Worm (Caenorhabditis elegans) whole organism, L4 larva: ENCODE measurements around the gene F59B1.4.

Experiments
- F37D6.2 ChIP-seq: sonication (generic microtip); optimal IDR thresholded peaks from 2 replicates; lab custom pipeline; 2016; ENCODE audit warnings: mild to moderate bottlenecking, missing genetic modification characterization, missing compliant biosample characterization
- ama-1 ChIP-seq: fragments of 150-350 bp; optimal IDR thresholded peaks from 2 replicates; lab custom pipeline; 2014; ENCODE audit warnings: inconsistent platforms, mixed read lengths
- daf-16 ChIP-seq, 3 experiments: sonication (generic microtip); optimal IDR thresholded peaks; 2 replicates each; lab custom pipeline; 2016 to 2017; ENCODE audit warnings: missing genetic modification characterization in 3 of 3, missing genetic modification reagents in 3 of 3, mild to moderate bottlenecking in 2 of 3, missing compliant biosample characterization in 2 of 3, missing biosample characterization in 1 of 3, moderate library complexity in 1 of 3
- dve-1 ChIP-seq: sonication (generic microtip); optimal IDR thresholded peaks from 2 replicates; lab custom pipeline; 2017; ENCODE audit warnings: antibody characterized with exemption, mild to moderate bottlenecking, missing genetic modification characterization, missing compliant biosample characterization; ENCODE audit not compliant: insufficient read depth
- hmg-1.1 ChIP-seq: fragments of 200-800 bp; sonication (Bioruptor generic); IDR thresholded peaks from 2 replicates; pipeline ENCODE4 v1.3.6; 2022; ENCODE audit warnings: missing genetic modification reagents, missing genetic modification characterization, missing compliant biosample characterization
- lin-38 ChIP-seq: fragments of 200-800 bp; sonication (Bioruptor generic); IDR thresholded peaks from 2 replicates; pipeline ENCODE4 v1.3.6; 2022; ENCODE audit warnings: missing genetic modification reagents, missing genetic modification characterization, missing compliant biosample characterization
- mdl-1 ChIP-seq, 2 experiments: fragments of 150-350 bp in 1 of 2; sonication (generic microtip) in 1 of 2; optimal IDR thresholded peaks; 2 replicates each; lab custom pipeline; 2014 to 2017; ENCODE audit warnings: missing biosample characterization in 2 of 2, missing genetic modification characterization in 2 of 2
- nhr-237 ChIP-seq: sonication (generic microtip); optimal IDR thresholded peaks from 2 replicates; lab custom pipeline; 2017; ENCODE audit warnings: missing biosample characterization, missing genetic modification characterization
- nhr-76 ChIP-seq: fragments of 150-350 bp; optimal IDR thresholded peaks from 2 replicates; lab custom pipeline; 2014; ENCODE audit warnings: missing biosample characterization, missing genetic modification characterization
- unc-130 ChIP-seq: sonication (generic microtip); optimal IDR thresholded peaks from 2 replicates; lab custom pipeline; 2016; ENCODE audit warnings: missing genetic modification reagents, missing genetic modification characterization, missing compliant biosample characterization
- zag-1 ChIP-seq: fragments of 150-350 bp; optimal IDR thresholded peaks from 2 replicates; lab custom pipeline; 2014; ENCODE audit warnings: missing biosample characterization, missing genetic modification characterization

- TF ChIP-seq nhr-237 = no peak
- TF ChIP-seq zag-1 (tag; lab: Kevin White, UChicago) = no peak
- TF ChIP-seq hmg-1.1 (GFP tag; lab: Robert Waterston, UW) = no peak
- no peak for TF ChIP-seq lin-38 (GFP tag; lab: Robert Waterston, UW)
- no peak for TF ChIP-seq nhr-76 (tag; lab: Kevin White, UChicago)
- TF ChIP-seq daf-16 (GFP tag; optimal IDR thresholded peaks at IDR 0.05; lab: Kevin White, UChicago) = no peak
- TF ChIP-seq daf-16 (tag; optimal IDR thresholded peaks at IDR 0.05; lab: Kevin White, UChicago) = no peak
- TF ChIP-seq mdl-1 (tag; optimal IDR thresholded peaks at IDR 0.05; lab: Kevin White, UChicago) = no peak
- TF ChIP-seq unc-130 (GFP tag; lab: Kevin White, UChicago) = no peak
- TF ChIP-seq ama-1 (lab: Kevin White, UChicago) = no peak
- TF ChIP-seq dve-1 (tag; lab: Kevin White, UChicago) = no peak
- no peak for TF ChIP-seq F37D6.2 (tag; lab: Kevin White, UChicago)
Measured at ce11 chrV:3639873-3640272, 13.0 kb upstream of the F59B1.4 start.
